Fruit fly (Drosophila melanogaster) whole organism, pupa: Measurements from ENCODE around the gene Tpl94D.

Experiments used
- CG13204 ChIP-seq: fragments of 200-800 bp; sonication (Bioruptor generic); optimal IDR thresholded peaks from 2 replicates; lab custom pipeline; 2018; ENCODE audit warnings: missing biosample characterization, mild to moderate bottlenecking, missing genetic modification characterization, moderate library complexity
- CG15710 ChIP-seq: fragments of 200-800 bp; sonication (Bioruptor generic); optimal IDR thresholded peaks from 2 replicates; lab custom pipeline; 2018; ENCODE audit warnings: missing biosample characterization, mild to moderate bottlenecking, missing genetic modification characterization, moderate library complexity
- CG32121 ChIP-seq: fragments of 200-800 bp; sonication (Bioruptor generic); IDR thresholded peaks from 2 replicates; pipeline ENCODE4 v1.3.6; 2022; ENCODE audit warnings: missing biosample characterization, missing genetic modification characterization
- CG34367 ChIP-seq: fragments of 200-800 bp; sonication (Bioruptor generic); optimal IDR thresholded peaks from 2 replicates; lab custom pipeline; 2018; ENCODE audit warnings: missing biosample characterization, mild to moderate bottlenecking, missing genetic modification characterization
- CG4496 ChIP-seq: fragments of 200-800 bp; sonication (Bioruptor generic); IDR thresholded peaks from 3 replicates; pipeline ENCODE4 v1.3.6; 2022; ENCODE audit warnings: missing biosample characterization, missing genetic modification characterization
- CG8159 ChIP-seq: fragments of 200-800 bp; sonication (Bioruptor generic); optimal IDR thresholded peaks from 3 replicates; lab custom pipeline; 2018; ENCODE audit warnings: missing biosample characterization, mild to moderate bottlenecking, missing genetic modification characterization, moderate library complexity
- D1 ChIP-seq: fragments of 200-800 bp; sonication (Bioruptor generic); optimal IDR thresholded peaks from 2 replicates; lab custom pipeline; 2018; ENCODE audit warnings: missing biosample characterization, mild to moderate bottlenecking, missing genetic modification characterization, moderate library complexity

- TF ChIP-seq CG15710 (tag; lab: Kevin White, UChicago) (no peak), CG32121 (no peak), CG34367 (tag; lab: Kevin White, UChicago) (no peak), D1 (no peak), CG8159 (tag; lab: Kevin White, UChicago) (no peak), CG13204 (no peak), CG4496 (GFP tag; lab: Robert Waterston, UW) (no peak)
Measured at dm6 chr3R:22976997-22977396, 10.9 kb downstream of the Tpl94D start, which contains the start of gene Gbp3.
